1 fruit fly cellular context compared by ENCODE assay signal in the genomic region with DNA sequence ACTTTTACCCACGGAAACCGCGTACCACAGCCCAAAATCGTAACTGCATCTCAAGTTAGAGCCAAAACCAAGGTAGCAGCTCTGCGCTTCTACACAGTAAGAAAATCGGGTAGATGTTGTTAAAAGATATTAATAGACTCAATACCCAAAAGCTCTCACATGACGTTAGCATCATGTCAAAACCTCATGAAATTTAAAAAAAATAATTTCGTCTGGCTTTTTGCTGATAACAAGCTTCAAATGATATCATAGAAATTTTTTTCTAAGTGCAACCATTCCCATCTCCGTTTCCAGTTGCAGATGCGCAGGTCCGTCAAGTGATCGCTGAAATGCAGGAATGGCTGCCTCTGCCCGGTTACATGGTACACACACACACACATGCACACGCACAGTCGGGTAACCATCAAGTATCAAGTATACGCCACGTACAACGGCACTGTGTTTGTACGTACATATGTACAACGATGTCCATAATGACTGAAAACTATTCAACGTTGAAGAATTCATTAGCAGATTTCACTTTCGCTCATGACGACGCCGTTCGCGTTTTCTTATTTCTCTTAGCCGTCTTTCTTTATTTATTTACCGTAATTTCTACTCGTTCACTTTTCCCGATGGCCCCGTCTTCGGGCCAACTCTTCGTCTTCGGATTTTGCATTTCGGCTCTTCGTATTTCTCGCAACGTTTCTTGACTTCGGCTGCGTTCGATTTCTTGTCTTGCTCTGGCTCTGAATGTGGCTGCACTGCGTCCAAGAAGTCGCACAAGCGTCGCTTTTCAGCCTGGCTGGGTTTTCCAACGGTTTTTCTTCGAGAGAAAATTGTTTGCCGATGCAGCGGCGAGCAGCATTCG.
A peak's percentile ranks its signal among the peaks of the same experiment; 100 is the strongest.
TF ChIP-seq lines count a peak whose summit lies in the region.

No protein-coding gene starts in this region.

TF ChIP-seq in whole organism, embryonic, 481 proteins besides CTCF, POLR2A, EP300 and RAD21 (continued from another document and continues in another):
- TF ChIP-seq CG14014 (GFP tag; IDR thresholded peaks at IDR 0.05; lab: Robert Waterston, UW) (no peak), zfh1 (GFP tag; IDR thresholded peaks at IDR 0.05; lab: Robert Waterston, UW) (no peak), Antp (GFP tag; optimal IDR thresholded peaks at IDR 0.05; lab: Kevin White, UChicago) (no peak), BtbVII (GFP tag; optimal IDR thresholded peaks at IDR 0.05; lab: Kevin White, UChicago) (no peak), dpn (GFP tag; optimal IDR thresholded peaks at IDR 0.05; lab: Kevin White, UChicago) (no peak), CG11085 (GFP tag; IDR thresholded peaks at IDR 0.05; lab: Robert Waterston, UW) (no peak), kni (GFP tag; optimal IDR thresholded peaks at IDR 0.05; lab: Kevin White, UChicago) (peak; percentile 13), Max (GFP tag; optimal IDR thresholded peaks at IDR 0.05; lab: Kevin White, UChicago) (no peak), pho (GFP tag; optimal IDR thresholded peaks at IDR 0.05; lab: Kevin White, UChicago) (no peak), CG30403 (GFP tag; optimal IDR thresholded peaks at IDR 0.05; lab: Kevin White, UChicago) (no peak), Neu2 (GFP tag; optimal IDR thresholded peaks at IDR 0.05; lab: Kevin White, UChicago; ENCODE audit: borderline replicate concordance) (no peak), tgo (GFP tag; IDR thresholded peaks at IDR 0.05; lab: Robert Waterston, UW) (no peak), Ssrp (tag; optimal IDR thresholded peaks at IDR 0.05; lab: Kevin White, UChicago) (peak; percentile 38), Dad (GFP tag; optimal IDR thresholded peaks at IDR 0.05; lab: Kevin White, UChicago) (no peak), D19B (GFP tag; optimal IDR thresholded peaks at IDR 0.05; lab: Kevin White, UChicago) (no peak), HmgD (GFP tag; optimal IDR thresholded peaks at IDR 0.05; lab: Kevin White, UChicago) (no peak), CG13424 (tag; optimal IDR thresholded peaks at IDR 0.05; lab: Kevin White, UChicago) (peak; percentile 6), CG2120 (GFP tag; optimal IDR thresholded peaks at IDR 0.05; lab: Kevin White, UChicago) (no peak), cwo (GFP tag; optimal IDR thresholded peaks at IDR 0.05; lab: Kevin White, UChicago) (no peak), Dp (GFP tag; optimal IDR thresholded peaks at IDR 0.05; lab: Kevin White, UChicago) (no peak), CG12236 (GFP tag; optimal IDR thresholded peaks at IDR 0.05; lab: Kevin White, UChicago) (no peak), CG10654 (GFP tag; optimal IDR thresholded peaks at IDR 0.05; lab: Kevin White, UChicago) (no peak), CG30431 (GFP tag; optimal IDR thresholded peaks at IDR 0.05; lab: Kevin White, UChicago) (no peak), B-H1 (GFP tag; IDR thresholded peaks at IDR 0.05; lab: Robert Waterston, UW) (no peak), CG13624 (GFP tag; optimal IDR thresholded peaks at IDR 0.05; lab: Kevin White, UChicago) (no peak), Xrp1 (GFP tag; IDR thresholded peaks at IDR 0.05; lab: Robert Waterston, UW) (0 out of 2 replicates have a peak, but pooled peaks have one; percentile 20), Scr (GFP tag; IDR thresholded peaks at IDR 0.05; lab: Robert Waterston, UW; ENCODE audit: partially characterized antibody) (no peak), zfh2 (GFP tag; optimal IDR thresholded peaks at IDR 0.05; lab: Kevin White, UChicago) (no peak), CG13894 (tag; optimal IDR thresholded peaks at IDR 0.05; lab: Kevin White, UChicago) (no peak), CG1832 (GFP tag; optimal IDR thresholded peaks at IDR 0.05; lab: Kevin White, UChicago) (no peak), Lpt (GFP tag; optimal IDR thresholded peaks at IDR 0.05; lab: Kevin White, UChicago) (no peak), CG10543 (GFP tag; optimal IDR thresholded peaks at IDR 0.05; lab: Kevin White, UChicago) (no peak), lbe (GFP tag; optimal IDR thresholded peaks at IDR 0.05; lab: Kevin White, UChicago) (no peak), CG11560 (tag; IDR thresholded peaks at IDR 0.05; lab: Robert Waterston, UW) (no peak), eve (GFP tag; optimal IDR thresholded peaks at IDR 0.05; lab: Kevin White, UChicago) (no peak), CG10979 (tag; optimal IDR thresholded peaks at IDR 0.05; lab: Kevin White, UChicago) (peak; percentile 30), BEAF-32 (GFP tag; optimal IDR thresholded peaks at IDR 0.05; lab: Kevin White, UChicago) (no peak), Oli (tag; optimal IDR thresholded peaks at IDR 0.05; lab: Kevin White, UChicago) (peak; percentile 43), croc (GFP tag; conservative IDR thresholded peaks at IDR 0.05; lab: Robert Waterston, UW) (no peak), Sox102F (GFP tag; optimal IDR thresholded peaks at IDR 0.05; lab: Kevin White, UChicago) (peak; percentile 60), CG10431 (GFP tag; optimal IDR thresholded peaks at IDR 0.05; lab: Kevin White, UChicago) (peak; percentile 46), Ets65A (GFP tag; lab: Kevin White, UChicago) (peak; percentile 65), CHES-1-like (GFP tag; optimal IDR thresholded peaks at IDR 0.05; lab: Kevin White, UChicago) (no peak), pita (GFP tag; optimal IDR thresholded peaks at IDR 0.05; lab: Kevin White, UChicago) (no peak), bigmax (GFP tag; optimal IDR thresholded peaks at IDR 0.05; lab: Kevin White, UChicago) (no peak), CG4360 (GFP tag; IDR thresholded peaks at IDR 0.05; lab: Robert Waterston, UW) (no peak), NC2α (GFP tag; optimal IDR thresholded peaks at IDR 0.05; lab: Kevin White, UChicago) (no peak), CG17361 (GFP tag; IDR thresholded peaks at IDR 0.05; lab: Robert Waterston, UW) (0 out of 3 replicates have a peak, but pooled peaks have one; percentile 16), CG12769 (tag; optimal IDR thresholded peaks at IDR 0.05; lab: Kevin White, UChicago) (no peak), CG3726 (GFP tag; IDR thresholded peaks at IDR 0.05; lab: Robert Waterston, UW) (no peak), CG1647 (GFP tag; optimal IDR thresholded peaks at IDR 0.05; lab: Kevin White, UChicago) (no peak), slp2 (GFP tag; optimal IDR thresholded peaks at IDR 0.05; lab: Kevin White, UChicago) (peak; percentile 20), sisA (GFP tag; IDR thresholded peaks at IDR 0.05; lab: Robert Waterston, UW) (peak; percentile 40), CG8944 (GFP tag; optimal IDR thresholded peaks at IDR 0.05; lab: Kevin White, UChicago) (no peak), wor (GFP tag; IDR thresholded peaks at IDR 0.05; lab: Robert Waterston, UW) (0 out of 2 replicates have a peak, but pooled peaks have one; percentile 24), lola (GFP tag; optimal IDR thresholded peaks at IDR 0.05; lab: Kevin White, UChicago) (no peak), CG32772 (GFP tag; IDR thresholded peaks at IDR 0.05; lab: Robert Waterston, UW) (no peak), oc (tag; optimal IDR thresholded peaks at IDR 0.05; lab: Kevin White, UChicago) (peak; percentile 14), twi (tag; optimal IDR thresholded peaks at IDR 0.05; lab: Kevin White, UChicago) (no peak), CG18599 (GFP tag; optimal IDR thresholded peaks at IDR 0.05; lab: Kevin White, UChicago) (no peak), CG17829 (tag; optimal IDR thresholded peaks at IDR 0.05; lab: Kevin White, UChicago) (no peak), pzg (GFP tag; optimal IDR thresholded peaks at IDR 0.05; lab: Kevin White, UChicago) (no peak), CG16863 (GFP tag; optimal IDR thresholded peaks at IDR 0.05; lab: Kevin White, UChicago) (peak; percentile 11), Atf-2 (GFP tag; optimal IDR thresholded peaks at IDR 0.05; lab: Kevin White, UChicago) (no peak), slou (GFP tag; optimal IDR thresholded peaks at IDR 0.05; lab: Kevin White, UChicago) (no peak), CG31388 (GFP tag; optimal IDR thresholded peaks at IDR 0.05; lab: Kevin White, UChicago) (no peak), Nf-YB (GFP tag; optimal IDR thresholded peaks at IDR 0.05; lab: Kevin White, UChicago) (no peak), CG10274 (GFP tag; optimal IDR thresholded peaks at IDR 0.05; lab: Kevin White, UChicago) (no peak), CG11695 (GFP tag; IDR thresholded peaks at IDR 0.05; lab: Robert Waterston, UW) (no peak), mld (GFP tag; IDR thresholded peaks at IDR 0.05; lab: Robert Waterston, UW; ENCODE audit: partially characterized antibody) (no peak), Hmr (GFP tag; optimal IDR thresholded peaks at IDR 0.05; lab: Kevin White, UChicago) (no peak), CG1603 (tag; optimal IDR thresholded peaks at IDR 0.05; lab: Kevin White, UChicago) (peak; percentile 22), gcm (GFP tag; optimal IDR thresholded peaks at IDR 0.05; lab: Kevin White, UChicago) (no peak), CG4282 (GFP tag; optimal IDR thresholded peaks at IDR 0.05; lab: Kevin White, UChicago) (no peak), dm (GFP tag; optimal IDR thresholded peaks at IDR 0.05; lab: Kevin White, UChicago) (no peak), nau (GFP tag; optimal IDR thresholded peaks at IDR 0.05; lab: Kevin White, UChicago) (no peak), crp (GFP tag; optimal IDR thresholded peaks at IDR 0.05; lab: Kevin White, UChicago) (no peak), mam (GFP tag; optimal IDR thresholded peaks at IDR 0.05; lab: Kevin White, UChicago) (no peak), bowl (GFP tag; IDR thresholded peaks at IDR 0.05; lab: Robert Waterston, UW) (no peak), CG18011 (GFP tag; optimal IDR thresholded peaks at IDR 0.05; lab: Kevin White, UChicago) (no peak), CG12219 (GFP tag; optimal IDR thresholded peaks at IDR 0.05; lab: Kevin White, UChicago) (no peak), Med (GFP tag; lab: Kevin White, UChicago) (no peak), CG16813 (GFP tag; IDR thresholded peaks at IDR 0.05; lab: Robert Waterston, UW; ENCODE audit: partially characterized antibody) (no peak), CG2712 (tag; optimal IDR thresholded peaks at IDR 0.05; lab: Kevin White, UChicago) (peak; percentile 26), CG15514 (GFP tag; optimal IDR thresholded peaks at IDR 0.05; lab: Kevin White, UChicago) (no peak), CG4730 (GFP tag; IDR thresholded peaks at IDR 0.05; lab: Robert Waterston, UW) (no peak), cg (GFP tag; optimal IDR thresholded peaks at IDR 0.05; lab: Kevin White, UChicago) (peak; percentile 9), unc-4 (GFP tag; IDR thresholded peaks at IDR 0.05; lab: Robert Waterston, UW; ENCODE audit: partially characterized antibody) (no peak), ems (GFP tag; optimal IDR thresholded peaks at IDR 0.05; lab: Kevin White, UChicago) (no peak), Xbp1 (GFP tag; optimal IDR thresholded peaks at IDR 0.05; lab: Kevin White, UChicago) (peak; percentile 24), CG6854 (GFP tag; optimal IDR thresholded peaks at IDR 0.05; lab: Kevin White, UChicago) (no peak), caup (GFP tag; optimal IDR thresholded peaks at IDR 0.05; lab: Kevin White, UChicago; ENCODE audit: severe bottlenecking) (no peak), stc (GFP tag; IDR thresholded peaks at IDR 0.05; lab: Robert Waterston, UW) (peak; percentile 59), Hr3 (GFP tag; optimal IDR thresholded peaks at IDR 0.05; lab: Kevin White, UChicago) (no peak), ci (GFP tag; IDR thresholded peaks at IDR 0.05; lab: Robert Waterston, UW) (0 out of 3 replicates have a peak, but pooled peaks have one; percentile 64), CG11093 (GFP tag; IDR thresholded peaks at IDR 0.05; lab: Robert Waterston, UW) (no peak), grn (GFP tag; optimal IDR thresholded peaks at IDR 0.05; lab: Kevin White, UChicago) (no peak), crol (GFP tag; IDR thresholded peaks at IDR 0.05; lab: Robert Waterston, UW) (no peak), usp (GFP tag; optimal IDR thresholded peaks at IDR 0.05; lab: Kevin White, UChicago) (no peak), maf-S (GFP tag; optimal IDR thresholded peaks at IDR 0.05; lab: Kevin White, UChicago) (no peak), D19A (tag; optimal IDR thresholded peaks at IDR 0.05; lab: Kevin White, UChicago) (peak; percentile 5), pum (GFP tag; optimal IDR thresholded peaks at IDR 0.05; lab: Kevin White, UChicago) (no peak), gfzf (GFP tag; optimal IDR thresholded peaks at IDR 0.05; lab: Kevin White, UChicago) (no peak), tio (GFP tag; optimal IDR thresholded peaks at IDR 0.05; lab: Kevin White, UChicago) (no peak), CG10209 (GFP tag; optimal IDR thresholded peaks at IDR 0.05; lab: Kevin White, UChicago) (peak; percentile 5), wdn (GFP tag; IDR thresholded peaks at IDR 0.05; lab: Robert Waterston, UW) (no peak), danr (GFP tag; IDR thresholded peaks at IDR 0.05; lab: Robert Waterston, UW) (no peak), hb (GFP tag; IDR thresholded peaks at IDR 0.05; lab: Robert Waterston, UW; ENCODE audit: partially characterized antibody) (no peak), Aef1 (GFP tag; IDR thresholded peaks at IDR 0.05; lab: Robert Waterston, UW) (no peak), chif (GFP tag; optimal IDR thresholded peaks at IDR 0.05; lab: Kevin White, UChicago) (no peak), CG5180 (GFP tag; optimal IDR thresholded peaks at IDR 0.05; lab: Kevin White, UChicago) (no peak), CrebB (tag; optimal IDR thresholded peaks at IDR 0.05; lab: Kevin White, UChicago) (no peak), CG12104 (GFP tag; optimal IDR thresholded peaks at IDR 0.05; lab: Kevin White, UChicago) (no peak), odd (GFP tag; optimal IDR thresholded peaks at IDR 0.05; lab: Kevin White, UChicago) (no peak), vnd (GFP tag; IDR thresholded peaks at IDR 0.05; lab: Robert Waterston, UW; ENCODE audit: partially characterized antibody) (no peak), schlank (tag; optimal IDR thresholded peaks at IDR 0.05; lab: Kevin White, UChicago) (no peak), bab2 (GFP tag; optimal IDR thresholded peaks at IDR 0.05; lab: Kevin White, UChicago) (no peak), H15 (GFP tag; IDR thresholded peaks at IDR 0.05; lab: Robert Waterston, UW) (no peak), insv (GFP tag; optimal IDR thresholded peaks at IDR 0.05; lab: Kevin White, UChicago) (no peak), chinmo (GFP tag; IDR thresholded peaks at IDR 0.05; lab: Robert Waterston, UW; ENCODE audit: partially characterized antibody) (no peak), CG31441 (GFP tag; IDR thresholded peaks at IDR 0.05; lab: Robert Waterston, UW) (peak; percentile 45; the same call in 1 of the 2 replicates), CG3847 (GFP tag; IDR thresholded peaks at IDR 0.05; lab: Robert Waterston, UW) (no peak), repo (GFP tag; optimal IDR thresholded peaks at IDR 0.05; lab: Kevin White, UChicago) (no peak), hth (optimal IDR thresholded peaks at IDR 0.05; lab: Kevin White, UChicago) (no peak), gt (GFP tag; IDR thresholded peaks at IDR 0.05; lab: Robert Waterston, UW) (no peak), row (GFP tag; IDR thresholded peaks at IDR 0.05; lab: Robert Waterston, UW) (0 out of 3 replicates have a peak, but pooled peaks have one; percentile 17)
